Worm (Caenorhabditis elegans): ENCODE measurements around the gene Y41E3.22.

The Y41E3.22 gene

ce11 chrIV:14956693-14957281, 6.3 kb downstream of the Y41E3.22 start (continued):
- TF ChIP-seq mes-2 (tag; optimal IDR thresholded peaks at IDR 0.05; ENCODE audit: poor library complexity, severe bottlenecking) (peak; percentile 51), lin-38 (GFP tag; IDR thresholded peaks at IDR 0.05) (peak; percentile 77), snpc-1.2 (GFP tag; IDR thresholded peaks at IDR 0.05) (peak; percentile 95), pqm-1 (tag; optimal IDR thresholded peaks at IDR 0.05) (no peak)

ce11 chrIV:14958551-14958950, 8.0 kb downstream of the Y41E3.22 start, which contains the start of gene Y41E3.1:
Gene Y41E3.1, minus strand, starts transcription at chrIV:14958874.
- TF ChIP-seq ama-1 (optimal IDR thresholded peaks at IDR 0.05) (no peak), Y5F2A.4 (GFP tag; optimal IDR thresholded peaks at IDR 0.05) (no peak), skn-1 (tag; optimal IDR thresholded peaks at IDR 0.05) (no peak), duxl-1 (tag; optimal IDR thresholded peaks at IDR 0.05; ENCODE audit: poor library complexity) (no peak), Y105C5A.15 (GFP tag; IDR thresholded peaks at IDR 0.05) (no peak), hif-1 (tag; optimal IDR thresholded peaks at IDR 0.05) (no peak), snpc-1.2 (GFP tag; IDR thresholded peaks at IDR 0.05) (peak; percentile 82), tag-97 (GFP tag; IDR thresholded peaks at IDR 0.05) (no peak), lin-38 (GFP tag; IDR thresholded peaks at IDR 0.05) (peak; percentile 53), F10B5.3 (tag; optimal IDR thresholded peaks at IDR 0.05) (no peak)

ce11 chrIV:14959375-14959774, 8.9 kb downstream of the Y41E3.22 start:
- no peak for TF ChIP-seq lin-39 (tag; optimal IDR thresholded peaks at IDR 0.05)
- no peak for TF ChIP-seq R02D3.7 (tag; optimal IDR thresholded peaks at IDR 0.05)
- TF ChIP-seq attf-4 (tag; optimal IDR thresholded peaks at IDR 0.05): no peak
- peak; percentile 93 for TF ChIP-seq dpl-1 (GFP tag; optimal IDR thresholded peaks at IDR 0.05)
- no peak for TF ChIP-seq nhr-48 (tag; optimal IDR thresholded peaks at IDR 0.05)
- peak; percentile 55 for TF ChIP-seq fkh-10 (GFP tag; optimal IDR thresholded peaks at IDR 0.05)
- TF ChIP-seq arid-1 (GFP tag; conservative IDR thresholded peaks at IDR 0.05): no peak
- TF ChIP-seq unc-130 (GFP tag; optimal IDR thresholded peaks at IDR 0.05): no peak
- no peak for TF ChIP-seq dmd-9 (GFP tag; IDR thresholded peaks at IDR 0.05)
- no peak for TF ChIP-seq zip-2 (tag; optimal IDR thresholded peaks at IDR 0.05)
- TF ChIP-seq snpc-4 (tag; optimal IDR thresholded peaks at IDR 0.05): no peak
- TF ChIP-seq pqm-1 (tag; optimal IDR thresholded peaks at IDR 0.05): peak; percentile 96
- peak; percentile 62 for TF ChIP-seq dve-1 (tag; optimal IDR thresholded peaks at IDR 0.05; ENCODE audit: insufficient read depth)
- TF ChIP-seq madf-9 (GFP tag; conservative IDR thresholded peaks at IDR 0.05): no peak
- peak; percentile 96 for TF ChIP-seq lin-38 (GFP tag; IDR thresholded peaks at IDR 0.05)
- peak; percentile 41 for TF ChIP-seq hmg-1.1 (GFP tag; IDR thresholded peaks at IDR 0.05)
- TF ChIP-seq pha-4 (GFP tag; IDR thresholded peaks at IDR 0.05): no peak
- TF ChIP-seq pha-4 (tag; optimal IDR thresholded peaks at IDR 0.05): no peak
- TF ChIP-seq unc-62 (GFP tag; optimal IDR thresholded peaks at IDR 0.05 in 1 of 2): no peak
- TF ChIP-seq unc-62 (tag; optimal IDR thresholded peaks at IDR 0.05): no peak
- TF ChIP-seq cey-2 (tag; optimal IDR thresholded peaks at IDR 0.05; ENCODE audit: borderline replicate concordance, insufficient read depth): no peak
- TF ChIP-seq tag-97 (GFP tag; IDR thresholded peaks at IDR 0.05): no peak
- TF ChIP-seq tra-1 (GFP tag; IDR thresholded peaks at IDR 0.05): no peak
- TF ChIP-seq daf-12 (tag; optimal IDR thresholded peaks at IDR 0.05): no peak
- peak; percentile 73; the same call in 1 of the 2 replicates for TF ChIP-seq php-3 (GFP tag; IDR thresholded peaks at IDR 0.05)
- no peak for TF ChIP-seq sdz-12 (GFP tag; optimal IDR thresholded peaks at IDR 0.05)
- TF ChIP-seq D1046.2 (GFP tag; IDR thresholded peaks at IDR 0.05): no peak
- no peak for TF ChIP-seq nhr-111 (GFP tag; optimal IDR thresholded peaks at IDR 0.05)
- TF ChIP-seq aly-2 (tag; optimal IDR thresholded peaks at IDR 0.05): no peak
- no peak for TF ChIP-seq jun-1 (tag; optimal IDR thresholded peaks at IDR 0.05)
- TF ChIP-seq mep-1 (tag; optimal IDR thresholded peaks at IDR 0.05): peak; percentile 68
- no peak for TF ChIP-seq lsy-2 (tag; optimal IDR thresholded peaks at IDR 0.05)
- no peak for TF ChIP-seq lin-15B (tag; optimal IDR thresholded peaks at IDR 0.05)
- no peak for TF ChIP-seq nhr-41 (GFP tag; IDR thresholded peaks at IDR 0.05)
- TF ChIP-seq nhr-76 (tag; optimal IDR thresholded peaks at IDR 0.05): no peak
- TF ChIP-seq snpc-1.2 (GFP tag; IDR thresholded peaks at IDR 0.05): peak; percentile 97
- TF ChIP-seq saeg-2 (GFP tag; IDR thresholded peaks at IDR 0.05): no peak
- TF ChIP-seq lir-3 (tag; optimal IDR thresholded peaks at IDR 0.05): no peak
- TF ChIP-seq ztf-11 (tag; optimal IDR thresholded peaks at IDR 0.05): no peak

Data from whole organism, L4 larva.